Worm (Caenorhabditis elegans) whole organism, L2 larva: Measurements from ENCODE around the gene F23D12.10.

ENCODE experiments used
- aly-2 ChIP-seq: fragments of 150-350 bp; optimal IDR thresholded peaks from 2 replicates; lab custom pipeline; 2014; ENCODE audit warnings: missing biosample characterization, missing genetic modification characterization
- ama-1 ChIP-seq: fragments of 150-350 bp; optimal IDR thresholded peaks from 2 replicates; lab custom pipeline; 2018; ENCODE audit warnings: inconsistent platforms
- dmd-4 ChIP-seq: sonication (generic microtip); optimal IDR thresholded peaks from 2 replicates; lab custom pipeline; 2017; ENCODE audit warnings: missing biosample characterization, missing genetic modification characterization
- elt-3 ChIP-seq: sonication (generic microtip); optimal IDR thresholded peaks from 2 replicates; lab custom pipeline; 2017; ENCODE audit warnings: missing biosample characterization, missing genetic modification characterization
- fos-1 ChIP-seq: fragments of 150-350 bp; optimal IDR thresholded peaks from 2 replicates; lab custom pipeline; 2014; ENCODE audit warnings: missing biosample characterization, missing genetic modification characterization
- nhr-11 ChIP-seq: fragments of 150-350 bp; optimal IDR thresholded peaks from 2 replicates; lab custom pipeline; 2014; ENCODE audit warnings: missing biosample characterization, missing genetic modification characterization
- nhr-12 ChIP-seq: fragments of 150-350 bp; optimal IDR thresholded peaks from 2 replicates; lab custom pipeline; 2014; ENCODE audit warnings: missing biosample characterization, missing genetic modification characterization
- nhr-237 ChIP-seq: fragments of 150-350 bp; optimal IDR thresholded peaks from 2 replicates; lab custom pipeline; 2014; ENCODE audit warnings: missing biosample characterization, missing genetic modification characterization
- snpc-4 ChIP-seq: fragments of 150-350 bp; optimal IDR thresholded peaks from 2 replicates; lab custom pipeline; 2014; ENCODE audit warnings: missing biosample characterization, missing genetic modification characterization
- unc-39 ChIP-seq: fragments of 150-350 bp; optimal IDR thresholded peaks from 2 replicates; lab custom pipeline; 2014; ENCODE audit warnings: missing biosample characterization, missing genetic modification characterization

- no peak for TF ChIP-seq nhr-12 (tag; lab: Kevin White, UChicago)
- TF ChIP-seq snpc-4 (tag; lab: Kevin White, UChicago): no peak
- no peak for TF ChIP-seq fos-1 (tag; lab: Kevin White, UChicago)
- TF ChIP-seq ama-1 (lab: Kevin White, UChicago): no peak
- no peak for TF ChIP-seq dmd-4 (tag; lab: Kevin White, UChicago)
- TF ChIP-seq aly-2 (tag; lab: Kevin White, UChicago): no peak
- no peak for TF ChIP-seq nhr-11 (tag; lab: Kevin White, UChicago)
- TF ChIP-seq unc-39 (tag; lab: Kevin White, UChicago): no peak
- TF ChIP-seq nhr-237 (tag; lab: Kevin White, UChicago): no peak
- no peak for TF ChIP-seq elt-3 (tag; lab: Kevin White, UChicago)
These were observed 26.8 kb upstream of the F23D12.10 start, which contains the start of gene F23D12.3 for ce11 chrX:14442321-14442720.
